Worm (Caenorhabditis elegans): ENCODE data around the gene ZC84.7.

DNA sequence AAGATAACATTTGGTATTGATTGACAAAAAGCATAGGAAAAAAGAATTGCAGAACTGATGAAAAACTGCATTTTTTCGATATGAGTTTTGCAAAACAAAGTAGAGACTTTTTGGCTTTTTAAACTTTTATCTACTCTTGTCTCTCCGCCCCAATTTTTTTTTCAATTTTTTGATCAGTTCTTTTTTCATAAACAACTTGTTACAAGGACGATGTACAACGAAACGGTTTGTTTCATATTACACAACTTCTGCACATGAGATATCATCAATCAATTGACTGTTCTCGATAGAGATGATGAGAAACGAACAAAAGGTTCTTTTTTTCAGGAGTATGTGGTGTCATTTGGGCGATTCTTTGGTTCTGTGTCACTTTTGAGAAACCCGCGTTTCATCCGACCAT, 47.2 kb upstream of the ZC84.7 start, which contains the start of gene ZK512.7:
- TF ChIP-seq ets-4 (GFP tag; optimal IDR thresholded peaks at IDR 0.05) (no peak), nhr-179 (tag; optimal IDR thresholded peaks at IDR 0.05) (no peak), unc-62 (GFP tag; optimal IDR thresholded peaks at IDR 0.05) (no peak), cebp-2 (GFP tag; IDR thresholded peaks at IDR 0.05) (no peak), let-607 (tag; optimal IDR thresholded peaks at IDR 0.05) (no peak), snpc-1.1 (tag; optimal IDR thresholded peaks at IDR 0.05; ENCODE audit: insufficient read depth) (no peak), sptf-2 (GFP tag; optimal IDR thresholded peaks at IDR 0.05) (no peak), rpc-1 (optimal IDR thresholded peaks at IDR 0.05) (no peak), rpc-1 (tag; optimal IDR thresholded peaks at IDR 0.05) (no peak), hmg-20 (GFP tag; IDR thresholded peaks at IDR 0.05) (no peak), F52B5.7 (tag; optimal IDR thresholded peaks at IDR 0.05) (no peak), K11D2.4 (GFP tag; IDR thresholded peaks at IDR 0.05) (no peak), gei-17 (GFP tag; optimal IDR thresholded peaks at IDR 0.05) (no peak)
